Fruit fly (Drosophila melanogaster) whole organism, embryonic: ENCODE data around the gene CG13837.

Experiments
- CG10979 ChIP-seq: fragments of 200-800 bp; sonication (Bioruptor generic); optimal IDR thresholded peaks from 2 replicates; lab custom pipeline; 2018; ENCODE audit warnings: missing biosample characterization, mild to moderate bottlenecking, missing genetic modification characterization, moderate library complexity
- CG12071 ChIP-seq: fragments of 200-800 bp; sonication (Bioruptor generic); optimal IDR thresholded peaks from 3 replicates; lab custom pipeline; 2018; ENCODE audit warnings: missing biosample characterization, mild to moderate bottlenecking, missing genetic modification characterization
- chif ChIP-seq, 2 experiments: fragments of 200-800 bp; sonication (Bioruptor generic); optimal IDR thresholded peaks; 3 replicates each; lab custom pipeline; 2016; ENCODE audit warnings: missing biosample characterization in 2 of 2, missing genetic modification characterization in 2 of 2
- dm ChIP-seq: fragments of 200-800 bp; sonication (Bioruptor generic); optimal IDR thresholded peaks from 3 replicates; lab custom pipeline; 2016; ENCODE audit warnings: missing biosample characterization, missing genetic modification characterization
- lbe ChIP-seq: fragments of 200-800 bp; sonication (Bioruptor generic); optimal IDR thresholded peaks from 2 replicates; lab custom pipeline; 2016; ENCODE audit warnings: missing biosample characterization, mild to moderate bottlenecking, missing genetic modification characterization
- sob ChIP-seq: fragments of 200-800 bp; sonication (Bioruptor generic); IDR thresholded peaks from 2 replicates; pipeline ENCODE4 v1.3.6; 2022; ENCODE audit warnings: missing biosample characterization, missing genetic modification characterization
- unc-4 ChIP-seq: fragments of 200-800 bp; sonication (Bioruptor generic); IDR thresholded peaks from 2 replicates; pipeline ENCODE4 v1.3.6; 2022; ENCODE audit warnings: missing biosample characterization, missing genetic modification characterization; ENCODE audit not compliant: partially characterized antibody

- peak; percentile 58; the same call in 1 of the 2 replicates for TF ChIP-seq sob (GFP tag; lab: Robert Waterston, UW)
- peak; percentile 43 for TF ChIP-seq CG12071
- peak; percentile 85 for TF ChIP-seq CG10979 (tag; lab: Kevin White, UChicago)
- TF ChIP-seq dm (GFP tag; lab: Kevin White, UChicago) = peak; percentile 18
- peak; percentile 15 to 49 for TF ChIP-seq chif (GFP tag; optimal IDR thresholded peaks at IDR 0.05; lab: Kevin White, UChicago)
- TF ChIP-seq unc-4 (GFP tag; lab: Robert Waterston, UW) = no peak
- peak; percentile 33 for TF ChIP-seq lbe
Measured at dm6 chr3R:23048690-23049118, 4.9 kb downstream of the CG13837 start.
